Worm (Caenorhabditis elegans): ENCODE data around the gene T23F6.5.

ce11 chrIV:12721106-12721505, 20.2 kb downstream of the T23F6.5 start, which contains the start of gene T23F6.2:
- TF ChIP-seq nhr-237 (tag; optimal IDR thresholded peaks at IDR 0.05), result no peak
- TF ChIP-seq hif-1 (tag; optimal IDR thresholded peaks at IDR 0.05), result no peak
- TF ChIP-seq ztf-11 (tag; optimal IDR thresholded peaks at IDR 0.05), result no peak
- TF ChIP-seq lir-3 (tag; optimal IDR thresholded peaks at IDR 0.05), result no peak
- TF ChIP-seq pqm-1 (tag; optimal IDR thresholded peaks at IDR 0.05), result no peak
- TF ChIP-seq unc-62 (GFP tag; optimal IDR thresholded peaks at IDR 0.05 in 1 of 2), result no peak
- TF ChIP-seq unc-62 (tag; optimal IDR thresholded peaks at IDR 0.05), result no peak
- no peak for TF ChIP-seq madf-9 (GFP tag; conservative IDR thresholded peaks at IDR 0.05)
- no peak for TF ChIP-seq skn-1 (tag; optimal IDR thresholded peaks at IDR 0.05)
- no peak for TF ChIP-seq ces-1 (GFP tag; optimal IDR thresholded peaks at IDR 0.05)
- TF ChIP-seq aly-2 (tag; optimal IDR thresholded peaks at IDR 0.05), result no peak
